Fruit fly (Drosophila melanogaster): ENCODE results near the gene Dif.

DNA sequence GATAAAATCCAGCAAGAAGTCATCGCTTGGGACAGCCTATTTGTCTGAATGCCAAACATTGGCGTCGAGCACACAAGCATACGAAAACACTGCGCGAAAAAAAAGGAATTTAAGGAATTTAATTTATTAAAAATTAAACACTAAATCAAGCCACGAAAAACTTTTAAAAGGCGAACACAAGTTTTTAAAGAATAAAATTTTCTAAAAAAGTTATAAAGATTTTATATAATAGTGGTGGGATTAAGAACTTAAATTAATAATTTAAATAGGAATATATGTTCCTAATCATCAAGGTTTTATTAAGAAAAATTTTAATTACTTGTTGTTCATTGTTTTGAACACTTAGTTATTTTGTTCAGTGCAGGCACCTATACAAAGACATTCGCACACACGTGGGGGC is 11.6 kb downstream of the Dif start:
- peak; percentile 5 for TF ChIP-seq cyc (GFP tag; optimal IDR thresholded peaks at IDR 0.05)
- TF ChIP-seq CG11294 (GFP tag; IDR thresholded peaks at IDR 0.05) = no peak; the same call in 1 of the 2 replicates
- TF ChIP-seq Eip75B (GFP tag; optimal IDR thresholded peaks at IDR 0.05) = peak; percentile 55
- peak; percentile 57 for TF ChIP-seq CG10669 (GFP tag; optimal IDR thresholded peaks at IDR 0.05)
- peak; percentile 21 for TF ChIP-seq CG11762 (GFP tag; optimal IDR thresholded peaks at IDR 0.05; ENCODE audit: insufficient read depth)
- no peak for TF ChIP-seq fkh (GFP tag; optimal IDR thresholded peaks at IDR 0.05)
- TF ChIP-seq lz (GFP tag; optimal IDR thresholded peaks at IDR 0.05) = peak; percentile 46
- no peak for TF ChIP-seq Hr39 (GFP tag; optimal IDR thresholded peaks at IDR 0.05)
- peak; percentile 75 for TF ChIP-seq acj6 (GFP tag; optimal IDR thresholded peaks at IDR 0.05)
- TF ChIP-seq Sox15 (GFP tag; optimal IDR thresholded peaks at IDR 0.05) = peak; percentile 3
- TF ChIP-seq CG1621 (tag; optimal IDR thresholded peaks at IDR 0.05) = no peak
- peak; percentile 49 for TF ChIP-seq CG34406 (GFP tag; optimal IDR thresholded peaks at IDR 0.05)
